Worm (Caenorhabditis elegans): ENCODE results near the gene unc-36.
A peak's percentile ranks its signal among the peaks of the same experiment; 100 is the strongest.

unc-36 gene

ce11 chrIII:8242809-8243208, 41.8 kb upstream of the unc-36 start, which contains the start of gene C02F5.12:
C02F5.12 (minus strand) TSS chrIII:8243029.
- TF ChIP-seq nhr-237 (tag; optimal IDR thresholded peaks at IDR 0.05) = no peak
- TF ChIP-seq ZK546.5 (tag; optimal IDR thresholded peaks at IDR 0.05) = no peak
- no peak for TF ChIP-seq tbx-2 (tag; optimal IDR thresholded peaks at IDR 0.05)
- peak; percentile 59 for TF ChIP-seq nfya-1 (tag; optimal IDR thresholded peaks at IDR 0.05; ENCODE audit: insufficient read depth)
- peak; percentile 17 for TF ChIP-seq nhr-23 (tag; optimal IDR thresholded peaks at IDR 0.05)
- no peak for TF ChIP-seq aly-2 (tag; optimal IDR thresholded peaks at IDR 0.05)
- TF ChIP-seq elt-1 (tag; optimal IDR thresholded peaks at IDR 0.05) = no peak
- TF ChIP-seq nhr-28 (tag; optimal IDR thresholded peaks at IDR 0.05) = no peak
- no peak for TF ChIP-seq mdl-1 (tag; optimal IDR thresholded peaks at IDR 0.05)
- TF ChIP-seq elt-2 (tag; optimal IDR thresholded peaks at IDR 0.05) = peak; percentile 43
- TF ChIP-seq fos-1 (tag; optimal IDR thresholded peaks at IDR 0.05) = no peak
- peak; percentile 22 for TF ChIP-seq pqm-1 (tag; optimal IDR thresholded peaks at IDR 0.05)
- no peak for TF ChIP-seq skn-1 (tag; optimal IDR thresholded peaks at IDR 0.05)
- TF ChIP-seq ama-1 (optimal IDR thresholded peaks at IDR 0.05) = peak; percentile 80
- peak; percentile 24 for TF ChIP-seq hmg-11 (tag; optimal IDR thresholded peaks at IDR 0.05)
- peak; percentile 4 for TF ChIP-seq lsy-12 (tag; optimal IDR thresholded peaks at IDR 0.05)
- TF ChIP-seq pha-4 (tag; optimal IDR thresholded peaks at IDR 0.05) = peak; percentile 72
- peak; percentile 26 for TF ChIP-seq nhr-25 (tag; optimal IDR thresholded peaks at IDR 0.05)
- no peak for TF ChIP-seq nhr-77 (tag; optimal IDR thresholded peaks at IDR 0.05)

ce11 chrIII:8240948-8241347, 39.9 kb upstream of the unc-36 start:
- TF ChIP-seq tbx-2 (tag; optimal IDR thresholded peaks at IDR 0.05) (no peak), nhr-43 (tag; optimal IDR thresholded peaks at IDR 0.05; ENCODE audit: poor library complexity, severe bottlenecking) (no peak), elt-1 (tag; optimal IDR thresholded peaks at IDR 0.05) (no peak), nhr-77 (tag; optimal IDR thresholded peaks at IDR 0.05) (no peak), daf-12 (tag; optimal IDR thresholded peaks at IDR 0.05) (no peak), ztf-4 (tag; optimal IDR thresholded peaks at IDR 0.05) (no peak), R02D3.7 (tag; optimal IDR thresholded peaks at IDR 0.05) (no peak), elt-3 (tag; optimal IDR thresholded peaks at IDR 0.05) (no peak), nhr-67 (tag; optimal IDR thresholded peaks at IDR 0.05) (no peak), zag-1 (tag; optimal IDR thresholded peaks at IDR 0.05) (no peak), ceh-16 (tag; optimal IDR thresholded peaks at IDR 0.05) (no peak), mml-1 (tag; optimal IDR thresholded peaks at IDR 0.05) (no peak), nhr-12 (tag; optimal IDR thresholded peaks at IDR 0.05) (no peak), hmg-11 (tag; optimal IDR thresholded peaks at IDR 0.05) (no peak), nhr-25 (tag; optimal IDR thresholded peaks at IDR 0.05) (no peak), mdl-1 (tag; optimal IDR thresholded peaks at IDR 0.05) (no peak), sea-2 (GFP tag; optimal IDR thresholded peaks at IDR 0.05) (no peak), ZK546.5 (tag; optimal IDR thresholded peaks at IDR 0.05) (no peak), elt-2 (tag; optimal IDR thresholded peaks at IDR 0.05) (no peak), nhr-76 (tag; optimal IDR thresholded peaks at IDR 0.05) (no peak)

ce11 chrIII:8240247-8240646, 39.2 kb upstream of the unc-36 start:
- TF ChIP-seq lin-39 (tag; optimal IDR thresholded peaks at IDR 0.05) = no peak
- no peak for TF ChIP-seq ama-1 (optimal IDR thresholded peaks at IDR 0.05)
- TF ChIP-seq fkh-10 (GFP tag; optimal IDR thresholded peaks at IDR 0.05) = no peak
- no peak for TF ChIP-seq nfya-1 (tag; optimal IDR thresholded peaks at IDR 0.05; ENCODE audit: insufficient read depth)
- TF ChIP-seq ztf-4 (tag; optimal IDR thresholded peaks at IDR 0.05) = no peak
- no peak for TF ChIP-seq jun-1 (tag; optimal IDR thresholded peaks at IDR 0.05)
- TF ChIP-seq pqm-1 (tag; optimal IDR thresholded peaks at IDR 0.05) = peak; percentile 83
- peak; percentile 57 for TF ChIP-seq elt-2 (tag; optimal IDR thresholded peaks at IDR 0.05)
- TF ChIP-seq R02D3.7 (tag; optimal IDR thresholded peaks at IDR 0.05) = no peak
- no peak for TF ChIP-seq ceh-16 (tag; optimal IDR thresholded peaks at IDR 0.05)
- TF ChIP-seq nhr-237 (tag; optimal IDR thresholded peaks at IDR 0.05) = no peak

ce11 chrIII:8239325-8239724, 38.3 kb upstream of the unc-36 start, which contains the start of gene tsp-1:
tsp-1 (minus strand) TSS chrIII:8239423.
- TF ChIP-seq elt-2 (tag; optimal IDR thresholded peaks at IDR 0.05) (peak; percentile 35), pha-4 (tag; optimal IDR thresholded peaks at IDR 0.05) (peak; percentile 21), pqm-1 (tag; optimal IDR thresholded peaks at IDR 0.05) (peak; percentile 39), egl-27 (tag; optimal IDR thresholded peaks at IDR 0.05) (no peak)

ce11 chrIII:8237827-8238226, 36.8 kb upstream of the unc-36 start, which contains the start of gene tsp-2:
tsp-2 (minus strand) TSS chrIII:8237935.
- TF ChIP-seq elt-1 (tag; optimal IDR thresholded peaks at IDR 0.05) = no peak
- no peak for TF ChIP-seq sea-2 (GFP tag; optimal IDR thresholded peaks at IDR 0.05)
- no peak for TF ChIP-seq nfya-1 (tag; optimal IDR thresholded peaks at IDR 0.05; ENCODE audit: insufficient read depth)
- TF ChIP-seq nhr-76 (tag; optimal IDR thresholded peaks at IDR 0.05) = no peak
- TF ChIP-seq elt-2 (tag; optimal IDR thresholded peaks at IDR 0.05) = peak; percentile 86
- TF ChIP-seq fos-1 (tag; optimal IDR thresholded peaks at IDR 0.05) = no peak
- peak; percentile 49 for TF ChIP-seq jun-1 (tag; optimal IDR thresholded peaks at IDR 0.05)
- TF ChIP-seq nhr-28 (tag; optimal IDR thresholded peaks at IDR 0.05) = no peak
- peak; percentile 86 for TF ChIP-seq pqm-1 (tag; optimal IDR thresholded peaks at IDR 0.05)
- TF ChIP-seq unc-39 (tag; optimal IDR thresholded peaks at IDR 0.05) = no peak
- no peak for TF ChIP-seq daf-12 (tag; optimal IDR thresholded peaks at IDR 0.05)
- no peak for TF ChIP-seq fkh-2 (tag; optimal IDR thresholded peaks at IDR 0.05)
- peak; percentile 69 for TF ChIP-seq pha-4 (tag; optimal IDR thresholded peaks at IDR 0.05)
- no peak for TF ChIP-seq egl-5 (tag; optimal IDR thresholded peaks at IDR 0.05)
